Worm (Caenorhabditis elegans): ENCODE data around the gene M57.2.

Gene M57.2

DNA sequence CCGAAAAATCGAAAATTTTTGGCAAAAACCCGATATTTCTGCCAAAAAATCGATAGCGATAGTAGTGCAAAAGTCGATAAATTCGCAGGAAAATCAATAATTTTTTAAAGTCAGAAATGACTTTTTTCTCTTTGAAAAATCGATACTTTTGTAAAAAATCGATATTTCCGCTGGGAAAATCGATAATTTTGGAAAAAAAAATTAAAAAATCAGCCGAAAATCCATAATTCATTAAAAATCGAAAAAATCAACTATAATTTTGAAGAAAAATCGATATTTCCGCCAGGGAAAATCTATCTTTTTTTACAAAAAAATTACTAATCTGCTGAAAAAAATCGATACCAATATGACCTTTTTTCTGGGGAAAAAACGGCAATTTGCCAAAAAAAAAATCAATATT lies 4.4 kb downstream of the M57.2 start:
- no peak for TF ChIP-seq unc-39 (tag; optimal IDR thresholded peaks at IDR 0.05)
- peak; percentile 92 for TF ChIP-seq ceh-28 (tag; optimal IDR thresholded peaks at IDR 0.05)
- TF ChIP-seq gei-8 (GFP tag; optimal IDR thresholded peaks at IDR 0.05), result no peak
- no peak for TF ChIP-seq arid-1 (GFP tag; conservative IDR thresholded peaks at IDR 0.05)
- no peak for TF ChIP-seq aly-2 (tag; optimal IDR thresholded peaks at IDR 0.05)

DNA sequence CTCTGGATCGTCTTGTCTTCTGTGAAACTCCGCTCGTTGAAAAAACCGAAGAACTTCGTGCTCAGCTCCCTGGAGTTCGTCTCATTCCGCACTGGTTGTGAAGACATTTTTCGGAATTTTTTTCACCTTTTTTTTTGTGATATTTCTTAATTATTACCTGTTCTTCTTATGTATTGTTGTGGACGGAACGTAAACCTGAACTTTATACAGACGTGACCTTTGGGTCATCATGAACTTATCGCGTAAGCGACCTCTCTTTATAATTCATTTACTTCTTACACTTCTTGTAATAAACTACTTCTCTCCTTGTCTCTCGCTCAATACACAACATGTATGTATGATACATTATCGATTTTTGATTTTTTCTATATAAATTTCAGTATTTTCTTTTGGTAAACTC lies 5.0 kb downstream of the M57.2 start, which contains the start of gene M57.1:
TSS of gene M57.1 (plus strand) at position 301 of the 400 bp plus-strand sequence.
- TF ChIP-seq madf-9 (GFP tag; conservative IDR thresholded peaks at IDR 0.05) (no peak), hlh-11 (tag; optimal IDR thresholded peaks at IDR 0.05) (no peak), set-16 (GFP tag; IDR thresholded peaks at IDR 0.05) (no peak), lin-38 (GFP tag; IDR thresholded peaks at IDR 0.05) (no peak), ceh-20 (GFP tag; IDR thresholded peaks at IDR 0.05) (no peak), unc-62 (GFP tag; optimal IDR thresholded peaks at IDR 0.05 in 1 of 2) (no peak), unc-62 (tag; optimal IDR thresholded peaks at IDR 0.05) (no peak), arid-1 (GFP tag; conservative IDR thresholded peaks at IDR 0.05) (no peak), lir-3 (tag; optimal IDR thresholded peaks at IDR 0.05) (no peak), nhr-102 (tag; optimal IDR thresholded peaks at IDR 0.05) (no peak), saeg-2 (GFP tag; IDR thresholded peaks at IDR 0.05) (no peak), mxl-2 (GFP tag; conservative IDR thresholded peaks at IDR 0.05) (no peak), egl-27 (tag; optimal IDR thresholded peaks at IDR 0.05) (no peak), mep-1 (tag; optimal IDR thresholded peaks at IDR 0.05) (no peak), dmd-9 (GFP tag; IDR thresholded peaks at IDR 0.05) (no peak), egl-43 (GFP tag; IDR thresholded peaks at IDR 0.05) (no peak), sdz-12 (GFP tag; optimal IDR thresholded peaks at IDR 0.05) (no peak), mdt-29 (GFP tag; IDR thresholded peaks at IDR 0.05) (no peak), nhr-111 (GFP tag; optimal IDR thresholded peaks at IDR 0.05) (no peak)

- TF ChIP-seq gei-8 (GFP tag; optimal IDR thresholded peaks at IDR 0.05), result no peak
- no peak for TF ChIP-seq unc-62 (GFP tag; optimal IDR thresholded peaks at IDR 0.05 in 1 of 2)
- no peak for TF ChIP-seq unc-62 (tag; optimal IDR thresholded peaks at IDR 0.05)
- TF ChIP-seq pha-4 (GFP tag; IDR thresholded peaks at IDR 0.05), result no peak
- TF ChIP-seq pha-4 (tag; optimal IDR thresholded peaks at IDR 0.05), result no peak
- TF ChIP-seq lin-39 (tag; optimal IDR thresholded peaks at IDR 0.05), result no peak
- no peak for TF ChIP-seq lin-15B (tag; optimal IDR thresholded peaks at IDR 0.05)
- TF ChIP-seq mdt-29 (GFP tag; IDR thresholded peaks at IDR 0.05), result no peak
- TF ChIP-seq hif-1 (tag; optimal IDR thresholded peaks at IDR 0.05), result no peak
- no peak for TF ChIP-seq tra-1 (GFP tag; IDR thresholded peaks at IDR 0.05)
- no peak for TF ChIP-seq nhr-76 (tag; optimal IDR thresholded peaks at IDR 0.05)
- peak; percentile 18 for TF ChIP-seq mes-2 (tag; optimal IDR thresholded peaks at IDR 0.05; ENCODE audit: poor library complexity, severe bottlenecking)
- no peak for TF ChIP-seq ZK546.5 (tag; optimal IDR thresholded peaks at IDR 0.05)
- peak; percentile 72 for TF ChIP-seq aha-1 (tag)
- no peak for TF ChIP-seq attf-4 (tag; optimal IDR thresholded peaks at IDR 0.05)
- TF ChIP-seq Y75B8A.6 (GFP tag; IDR thresholded peaks at IDR 0.05), result no peak
- no peak for TF ChIP-seq mdl-1 (tag; optimal IDR thresholded peaks at IDR 0.05)
- no peak for TF ChIP-seq lin-13 (GFP tag; optimal IDR thresholded peaks at IDR 0.05)
- TF ChIP-seq nhr-77 (tag; optimal IDR thresholded peaks at IDR 0.05), result no peak
- TF ChIP-seq lsy-2 (tag; optimal IDR thresholded peaks at IDR 0.05), result peak in 1 of 2 experiments; percentile 37
- TF ChIP-seq madf-9 (GFP tag; conservative IDR thresholded peaks at IDR 0.05), result no peak
- no peak for TF ChIP-seq daf-19 (GFP tag; conservative IDR thresholded peaks at IDR 0.05)
- TF ChIP-seq zip-2 (tag; optimal IDR thresholded peaks at IDR 0.05), result no peak
- TF ChIP-seq aly-2 (tag; optimal IDR thresholded peaks at IDR 0.05), result no peak
- TF ChIP-seq ceh-20 (GFP tag; IDR thresholded peaks at IDR 0.05), result no peak
- TF ChIP-seq set-16 (GFP tag; IDR thresholded peaks at IDR 0.05), result no peak
- no peak for TF ChIP-seq mxl-2 (GFP tag; conservative IDR thresholded peaks at IDR 0.05)
- TF ChIP-seq jun-1 (tag; optimal IDR thresholded peaks at IDR 0.05), result no peak
- TF ChIP-seq dpl-1 (GFP tag; optimal IDR thresholded peaks at IDR 0.05), result peak; percentile 34
- TF ChIP-seq F10B5.3 (tag; optimal IDR thresholded peaks at IDR 0.05), result no peak
- no peak for TF ChIP-seq ztf-11 (tag; optimal IDR thresholded peaks at IDR 0.05)
- TF ChIP-seq ama-1 (optimal IDR thresholded peaks at IDR 0.05), result no peak
- TF ChIP-seq madf-5 (GFP tag; IDR thresholded peaks at IDR 0.05), result no peak
- TF ChIP-seq ces-1 (GFP tag; optimal IDR thresholded peaks at IDR 0.05), result no peak
- no peak for TF ChIP-seq fos-1 (tag; optimal IDR thresholded peaks at IDR 0.05)
These were observed 5.8 kb downstream of the M57.2 start for ce11 chrIV:3532989-3533388.

All from whole organism, L4 larva.